Worm (Caenorhabditis elegans) whole organism, young adult: ENCODE results near the gene plk-1.

Source experiments
- B0019.2 ChIP-seq: fragments of 200-800 bp; sonication (Bioruptor generic); conservative IDR thresholded peaks from 2 replicates; pipeline ENCODE4 v1.3.6; 2022; ENCODE audit warnings: missing genetic modification reagents, missing genetic modification characterization, missing compliant biosample characterization
- C17E4.6 ChIP-seq: fragments of 200-800 bp; sonication (Bioruptor generic); IDR thresholded peaks from 2 replicates; pipeline ENCODE4 v1.3.6; 2022; ENCODE audit warnings: missing genetic modification reagents, missing genetic modification characterization, missing compliant biosample characterization
- F10E7.11 ChIP-seq: sonication (generic microtip); optimal IDR thresholded peaks from 2 replicates; lab custom pipeline; 2017; ENCODE audit warnings: mild to moderate bottlenecking, missing genetic modification characterization, moderate library complexity, missing compliant biosample characterization
- F23B12.7 ChIP-seq: sonication (generic microtip); optimal IDR thresholded peaks from 2 replicates; lab custom pipeline; 2017; ENCODE audit warnings: missing genetic modification characterization, mild to moderate bottlenecking, missing compliant biosample characterization, antibody characterized with exemption, moderate library complexity; ENCODE audit not compliant: insufficient read depth
- F49E8.2 ChIP-seq: sonication (generic microtip); optimal IDR thresholded peaks from 3 replicates; lab custom pipeline; 2017; ENCODE audit warnings: missing genetic modification characterization, mild to moderate bottlenecking, missing compliant biosample characterization, antibody characterized with exemption, moderate library complexity; ENCODE audit not compliant: insufficient read depth
- F55B11.4 ChIP-seq: sonication (generic microtip); optimal IDR thresholded peaks from 2 replicates; lab custom pipeline; 2016; ENCODE audit warnings: missing compliant biosample characterization, missing genetic modification characterization, borderline replicate concordance; ENCODE audit not compliant: insufficient read depth
- K12H6.12 ChIP-seq: fragments of 200-800 bp; sonication (Bioruptor generic); optimal IDR thresholded peaks from 2 replicates; lab custom pipeline; 2018; ENCODE audit warnings: mild to moderate bottlenecking, missing genetic modification characterization, missing compliant biosample characterization
- T07F8.4 ChIP-seq: sonication (generic microtip); optimal IDR thresholded peaks from 2 replicates; lab custom pipeline; 2016; ENCODE audit warnings: mild to moderate bottlenecking, missing genetic modification characterization, moderate library complexity, missing compliant biosample characterization
- Y53F4B.3 ChIP-seq: fragments of 200-800 bp; sonication (Bioruptor generic); IDR thresholded peaks from 2 replicates; pipeline ENCODE4 v1.3.6; 2022; ENCODE audit warnings: missing genetic modification reagents, missing genetic modification characterization, missing compliant biosample characterization
- Y56A3A.18 ChIP-seq: fragments of 200-800 bp; sonication (Bioruptor generic); IDR thresholded peaks from 2 replicates; pipeline ENCODE4 v1.3.6; 2022; ENCODE audit warnings: missing genetic modification reagents, missing genetic modification characterization, missing compliant biosample characterization
- Y67H2A.10 ChIP-seq: fragments of 200-800 bp; sonication (Bioruptor generic); conservative IDR thresholded peaks from 2 replicates; pipeline ENCODE4 v1.3.6; 2022; ENCODE audit warnings: missing genetic modification reagents, missing genetic modification characterization, missing compliant biosample characterization
- Y79H2A.3 ChIP-seq: fragments of 200-800 bp; sonication (Bioruptor generic); conservative IDR thresholded peaks from 2 replicates; pipeline ENCODE4 v1.3.6; 2022; ENCODE audit warnings: missing genetic modification reagents, missing genetic modification characterization, missing compliant biosample characterization
- akir-1 ChIP-seq: fragments of 200-800 bp; sonication (Bioruptor generic); optimal IDR thresholded peaks from 2 replicates; lab custom pipeline; 2018; ENCODE audit warnings: mild to moderate bottlenecking, missing genetic modification characterization, moderate library complexity, missing compliant biosample characterization
- aptf-3 ChIP-seq: fragments of 200-800 bp; sonication (Bioruptor generic); IDR thresholded peaks from 2 replicates; pipeline ENCODE4 v1.3.6; 2022; ENCODE audit warnings: missing genetic modification characterization, missing compliant biosample characterization
- bed-1 ChIP-seq: fragments of 200-800 bp; sonication (Bioruptor generic); IDR thresholded peaks from 2 replicates; pipeline ENCODE4 v1.3.6; 2022; ENCODE audit warnings: missing genetic modification reagents, missing genetic modification characterization, missing compliant biosample characterization
- bed-2 ChIP-seq: fragments of 200-800 bp; sonication (Bioruptor generic); IDR thresholded peaks from 2 replicates; pipeline ENCODE4 v1.3.6; 2022; ENCODE audit warnings: missing genetic modification reagents, missing genetic modification characterization, missing compliant biosample characterization
- cebp-1 ChIP-seq, 2 experiments: fragments of 200-800 bp in 1 of 2; sonication (Bioruptor generic) in 1 of 2; sonication (generic microtip) in 1 of 2; IDR thresholded peaks in 1 of 2; optimal IDR thresholded peaks in 1 of 2; 2 replicates each; pipeline versions ENCODE4 v1.3.6 to Lab custom; 2017 to 2022; ENCODE audit warnings: missing compliant biosample characterization in 2 of 2, missing genetic modification characterization in 2 of 2, mild to moderate bottlenecking in 1 of 2, missing genetic modification reagents in 1 of 2, moderate library complexity in 1 of 2
- ceh-40 ChIP-seq: fragments of 200-800 bp; sonication (Bioruptor generic); IDR thresholded peaks from 2 replicates; pipeline ENCODE4 v1.3.6; 2022; ENCODE audit warnings: missing genetic modification characterization, missing compliant biosample characterization
- ceh-79 ChIP-seq: sonication (generic microtip); optimal IDR thresholded peaks from 2 replicates; lab custom pipeline; 2017; ENCODE audit warnings: mild to moderate bottlenecking, missing genetic modification characterization, missing compliant biosample characterization
- chd-7 ChIP-seq: sonication (generic microtip); optimal IDR thresholded peaks from 2 replicates; lab custom pipeline; 2016; ENCODE audit warnings: mild to moderate bottlenecking, missing genetic modification characterization, moderate library complexity, missing compliant biosample characterization
- die-1 ChIP-seq: sonication (generic microtip); optimal IDR thresholded peaks from 2 replicates; lab custom pipeline; 2016; ENCODE audit warnings: missing genotype, mild to moderate bottlenecking, missing genetic modification characterization, missing compliant biosample characterization
- dox-1 ChIP-seq: fragments of 200-800 bp; sonication (Bioruptor generic); IDR thresholded peaks from 2 replicates; pipeline ENCODE4 v1.3.6; 2022; ENCODE audit warnings: missing genetic modification reagents, missing genetic modification characterization, missing compliant biosample characterization
- dpff-1 ChIP-seq: sonication (generic microtip); optimal IDR thresholded peaks from 2 replicates; lab custom pipeline; 2017; ENCODE audit warnings: mild to moderate bottlenecking, missing genetic modification characterization, missing compliant biosample characterization
- egl-44 ChIP-seq: fragments of 200-800 bp; sonication (Bioruptor generic); IDR thresholded peaks from 2 replicates; pipeline ENCODE4 v1.3.6; 2022; ENCODE audit warnings: missing genetic modification reagents, missing genetic modification characterization, missing compliant biosample characterization
- fkh-3 ChIP-seq: sonication (generic microtip); optimal IDR thresholded peaks from 2 replicates; lab custom pipeline; 2016; ENCODE audit warnings: mild to moderate bottlenecking, missing genetic modification characterization, missing compliant biosample characterization
- gei-17 ChIP-seq: fragments of 200-800 bp; sonication (Bioruptor generic); optimal IDR thresholded peaks from 2 replicates; lab custom pipeline; 2018; ENCODE audit warnings: mild to moderate bottlenecking, missing genetic modification characterization, missing compliant biosample characterization
- hlh-12 ChIP-seq: sonication (generic microtip); optimal IDR thresholded peaks from 2 replicates; lab custom pipeline; 2016; ENCODE audit warnings: missing genetic modification characterization, missing compliant biosample characterization
- hmg-20 ChIP-seq: fragments of 200-800 bp; sonication (Bioruptor generic); IDR thresholded peaks from 2 replicates; pipeline ENCODE4 v1.3.6; 2022; ENCODE audit warnings: missing genetic modification reagents, missing genetic modification characterization, missing compliant biosample characterization
- let-607 ChIP-seq, 2 experiments: fragments of 200-800 bp in 1 of 2; sonication (Bioruptor generic) in 1 of 2; sonication (generic microtip) in 1 of 2; optimal IDR thresholded peaks; 2 replicates each; lab custom pipeline; 2016 to 2018; ENCODE audit warnings: mild to moderate bottlenecking in 2 of 2, missing compliant biosample characterization in 2 of 2, missing genetic modification characterization in 2 of 2, moderate library complexity in 2 of 2, missing genotype in 1 of 2
- lsl-1 ChIP-seq: fragments of 200-800 bp; sonication (Bioruptor generic); optimal IDR thresholded peaks from 2 replicates; lab custom pipeline; 2018; ENCODE audit warnings: mild to moderate bottlenecking, missing genetic modification characterization, moderate library complexity, missing compliant biosample characterization
- madf-10 ChIP-seq: sonication (generic microtip); optimal IDR thresholded peaks from 2 replicates; lab custom pipeline; 2016; ENCODE audit warnings: mild to moderate bottlenecking, missing genetic modification characterization, missing compliant biosample characterization
- madf-3 ChIP-seq: fragments of 200-800 bp; sonication (Bioruptor generic); IDR thresholded peaks from 2 replicates; pipeline ENCODE4 v1.3.6; 2022; ENCODE audit warnings: missing genetic modification reagents, missing genetic modification characterization, missing compliant biosample characterization
- mes-4 ChIP-seq: sonication (generic microtip); optimal IDR thresholded peaks from 2 replicates; lab custom pipeline; 2016; ENCODE audit warnings: missing genotype, missing genetic modification characterization, missing compliant biosample characterization
- nfya-1 ChIP-seq: sonication (generic microtip); optimal IDR thresholded peaks from 2 replicates; lab custom pipeline; 2017; ENCODE audit warnings: antibody characterized with exemption, missing compliant biosample characterization, missing genetic modification characterization, borderline replicate concordance; ENCODE audit not compliant: insufficient read depth
- nfya-2 ChIP-seq: fragments of 200-800 bp; sonication (Bioruptor generic); IDR thresholded peaks from 2 replicates; pipeline ENCODE4 v1.3.6; 2022; ENCODE audit warnings: missing genetic modification reagents, missing genetic modification characterization, missing compliant biosample characterization
- nhr-120 ChIP-seq: fragments of 200-800 bp; sonication (Bioruptor generic); IDR thresholded peaks from 2 replicates; pipeline ENCODE4 v1.3.6; 2022; ENCODE audit warnings: missing genetic modification characterization, missing compliant biosample characterization
- nhr-80 ChIP-seq: sonication (generic microtip); optimal IDR thresholded peaks from 2 replicates; lab custom pipeline; 2016; ENCODE audit warnings: missing genetic modification characterization, missing compliant biosample characterization
- pbrm-1 ChIP-seq: fragments of 200-800 bp; sonication (Bioruptor generic); IDR thresholded peaks from 2 replicates; pipeline ENCODE4 v1.3.6; 2022; ENCODE audit warnings: missing genetic modification reagents, missing genetic modification characterization, missing compliant biosample characterization
- rpc-1 ChIP-seq, 2 experiments: fragments of 150-350 bp in 1 of 2; sonication (generic microtip) in 1 of 2; optimal IDR thresholded peaks; 2 replicates each; lab custom pipeline; 2014 to 2018; ENCODE audit warnings: missing biosample characterization in 1 of 2, missing genetic modification characterization in 1 of 2, missing genetic modification reagents in 1 of 2, missing genotype in 1 of 2
- sea-2 ChIP-seq: fragments of 200-800 bp; sonication (Bioruptor generic); IDR thresholded peaks from 2 replicates; pipeline ENCODE4 v1.3.6; 2022; ENCODE audit warnings: missing genetic modification characterization, missing compliant biosample characterization
- snpc-1.1 ChIP-seq: sonication (generic microtip); optimal IDR thresholded peaks from 2 replicates; lab custom pipeline; 2017; ENCODE audit warnings: missing genetic modification characterization, mild to moderate bottlenecking, missing compliant biosample characterization, antibody characterized with exemption, moderate library complexity, missing genotype, missing genetic modification reagents; ENCODE audit not compliant: insufficient read depth
- snpc-3.4 ChIP-seq: sonication (generic microtip); optimal IDR thresholded peaks from 2 replicates; lab custom pipeline; 2017; ENCODE audit warnings: missing genetic modification characterization, mild to moderate bottlenecking, missing compliant biosample characterization, antibody characterized with exemption, moderate library complexity, missing genotype, missing genetic modification reagents
- tbp1 ChIP-seq: fragments of 200-800 bp; sonication (Bioruptor generic); optimal IDR thresholded peaks from 2 replicates; lab custom pipeline; 2018; ENCODE audit warnings: mild to moderate bottlenecking, missing genetic modification characterization, missing compliant biosample characterization
- unc-62 ChIP-seq: fragments of 150-350 bp; optimal IDR thresholded peaks from 2 replicates; lab custom pipeline; 2014; ENCODE audit warnings: missing biosample characterization, missing genetic modification reagents, missing genetic modification characterization
- ztf-26 ChIP-seq: sonication (generic microtip); optimal IDR thresholded peaks from 2 replicates; lab custom pipeline; 2017; ENCODE audit warnings: missing genetic modification characterization, missing compliant biosample characterization
- ztf-28 ChIP-seq: fragments of 200-800 bp; sonication (Bioruptor generic); IDR thresholded peaks from 2 replicates; pipeline ENCODE4 v1.3.6; 2022; ENCODE audit warnings: missing genetic modification reagents, missing genetic modification characterization, missing compliant biosample characterization
- ztf-3 ChIP-seq: fragments of 200-800 bp; sonication (Bioruptor generic); optimal IDR thresholded peaks from 2 replicates; lab custom pipeline; 2018; ENCODE audit warnings: mild to moderate bottlenecking, missing genetic modification characterization, missing compliant biosample characterization

The plk-1 gene

ce11 chrIII:8106476-8106875 lies 5.3 kb downstream of the plk-1 start (continued):
- TF ChIP-seq die-1 (tag; lab: Kevin White, UChicago) (peak; percentile 69), cebp-1 (GFP tag; IDR thresholded peaks at IDR 0.05; lab: Robert Waterston, UW) (no peak), cebp-1 (tag; optimal IDR thresholded peaks at IDR 0.05; lab: Kevin White, UChicago) (peak; percentile 53), Y79H2A.3 (GFP tag; lab: Robert Waterston, UW) (no peak), nfya-1 (tag; lab: Kevin White, UChicago) (no peak), egl-44 (GFP tag; lab: Robert Waterston, UW) (no peak), F55B11.4 (no peak), ztf-3 (GFP tag; lab: Kevin White, UChicago) (no peak), B0019.2 (no peak), ztf-26 (tag; lab: Kevin White, UChicago) (no peak), ceh-79 (no peak), nhr-120 (no peak), sea-2 (GFP tag; lab: Robert Waterston, UW) (no peak), let-607 (tag; optimal IDR thresholded peaks at IDR 0.05; lab: Kevin White, UChicago) (no peak), bed-2 (GFP tag; lab: Robert Waterston, UW) (no peak), Y53F4B.3 (no peak), pbrm-1 (0 out of 2 replicates have a peak, but pooled peaks have one; percentile 38), aptf-3 (GFP tag; lab: Robert Waterston, UW) (no peak), bed-1 (GFP tag; lab: Robert Waterston, UW) (0 out of 2 replicates have a peak, but pooled peaks have one; percentile 22), dox-1 (GFP tag; lab: Robert Waterston, UW) (peak; percentile 50), F49E8.2 (tag; lab: Kevin White, UChicago) (no peak), Y56A3A.18 (GFP tag; lab: Robert Waterston, UW) (no peak), gei-17 (GFP tag; lab: Kevin White, UChicago) (no peak), tbp1 (peak; percentile 95), madf-10 (peak; percentile 21), ztf-28 (GFP tag; lab: Robert Waterston, UW) (peak; percentile 74; the same call in 1 of the 2 replicates), nhr-80 (tag; lab: Kevin White, UChicago) (peak; percentile 27), C17E4.6 (GFP tag; lab: Robert Waterston, UW) (no peak), unc-62 (GFP tag; lab: Kevin White, UChicago) (no peak), F23B12.7 (peak; percentile 43), dpff-1 (tag; lab: Kevin White, UChicago) (no peak), lsl-1 (GFP tag; lab: Kevin White, UChicago) (peak; percentile 7), Y67H2A.10 (GFP tag; lab: Robert Waterston, UW) (no peak), hmg-20 (GFP tag; lab: Robert Waterston, UW) (no peak), snpc-1.1 (tag; lab: Kevin White, UChicago) (no peak), chd-7 (tag; lab: Kevin White, UChicago) (peak; percentile 35), ceh-40 (no peak), K12H6.12 (no peak), F10E7.11 (tag; lab: Kevin White, UChicago) (no peak), T07F8.4 (tag; lab: Kevin White, UChicago) (peak; percentile 15), akir-1 (GFP tag; lab: Kevin White, UChicago) (no peak), fkh-3 (no peak), snpc-3.4 (tag; lab: Kevin White, UChicago) (peak; percentile 28), rpc-1 (optimal IDR thresholded peaks at IDR 0.05; lab: Kevin White, UChicago) (peak; percentile 71), rpc-1 (tag; optimal IDR thresholded peaks at IDR 0.05; lab: Kevin White, UChicago) (peak; percentile 82), mes-4 (tag; lab: Kevin White, UChicago) (no peak), hlh-12 (tag; lab: Kevin White, UChicago) (no peak), nfya-2 (GFP tag; lab: Robert Waterston, UW) (no peak), madf-3 (GFP tag; lab: Robert Waterston, UW) (no peak)
